Worm (Caenorhabditis elegans) whole organism, young adult: ENCODE data around the gene B0303.7.
A peak's percentile ranks its signal among the peaks of the same experiment; 100 is the strongest.

Experiments used
- B0035.1 ChIP-seq: sonication (generic microtip); optimal IDR thresholded peaks from 2 replicates; lab custom pipeline; 2016; ENCODE audit warnings: missing genetic modification characterization, mild to moderate bottlenecking, missing compliant biosample characterization, missing genotype, missing genetic modification reagents
- B0261.1 ChIP-seq: sonication (generic microtip); optimal IDR thresholded peaks from 2 replicates; lab custom pipeline; 2016; ENCODE audit warnings: mild to moderate bottlenecking, missing genetic modification characterization, moderate library complexity, missing compliant biosample characterization
- C06A6.2 ChIP-seq: fragments of 200-800 bp; sonication (Bioruptor generic); conservative IDR thresholded peaks from 2 replicates; pipeline ENCODE4 v1.3.6; 2022; ENCODE audit warnings: missing genetic modification characterization, missing compliant biosample characterization
- C17E4.6 ChIP-seq: fragments of 200-800 bp; sonication (Bioruptor generic); IDR thresholded peaks from 2 replicates; pipeline ENCODE4 v1.3.6; 2022; ENCODE audit warnings: missing genetic modification reagents, missing genetic modification characterization, missing compliant biosample characterization
- F23B12.7 ChIP-seq: sonication (generic microtip); optimal IDR thresholded peaks from 2 replicates; lab custom pipeline; 2017; ENCODE audit warnings: missing genetic modification characterization, mild to moderate bottlenecking, missing compliant biosample characterization, antibody characterized with exemption, moderate library complexity; ENCODE audit not compliant: insufficient read depth
- F39B2.1 ChIP-seq: fragments of 200-800 bp; sonication (Bioruptor generic); IDR thresholded peaks from 2 replicates; pipeline ENCODE4 v1.3.6; 2022; ENCODE audit warnings: missing genetic modification reagents, missing genetic modification characterization, missing compliant biosample characterization
- F55B11.4 ChIP-seq: sonication (generic microtip); optimal IDR thresholded peaks from 2 replicates; lab custom pipeline; 2016; ENCODE audit warnings: missing compliant biosample characterization, missing genetic modification characterization, borderline replicate concordance; ENCODE audit not compliant: insufficient read depth
- F57C9.4 ChIP-seq: sonication (generic microtip); optimal IDR thresholded peaks from 2 replicates; lab custom pipeline; 2017; ENCODE audit warnings: mild to moderate bottlenecking, missing genetic modification characterization, missing compliant biosample characterization
- K12H6.12 ChIP-seq: fragments of 200-800 bp; sonication (Bioruptor generic); optimal IDR thresholded peaks from 2 replicates; lab custom pipeline; 2018; ENCODE audit warnings: mild to moderate bottlenecking, missing genetic modification characterization, missing compliant biosample characterization
- T07F8.4 ChIP-seq: sonication (generic microtip); optimal IDR thresholded peaks from 2 replicates; lab custom pipeline; 2016; ENCODE audit warnings: mild to moderate bottlenecking, missing genetic modification characterization, moderate library complexity, missing compliant biosample characterization
- Y53G8AR.9 ChIP-seq: fragments of 200-800 bp; sonication (Bioruptor generic); conservative IDR thresholded peaks from 2 replicates; pipeline ENCODE4 v1.3.6; 2022; ENCODE audit warnings: missing genetic modification reagents, missing genetic modification characterization, missing compliant biosample characterization
- Y79H2A.3 ChIP-seq: fragments of 200-800 bp; sonication (Bioruptor generic); conservative IDR thresholded peaks from 2 replicates; pipeline ENCODE4 v1.3.6; 2022; ENCODE audit warnings: missing genetic modification reagents, missing genetic modification characterization, missing compliant biosample characterization
- Y95B8A.8 ChIP-seq: fragments of 200-800 bp; sonication (Bioruptor generic); IDR thresholded peaks from 2 replicates; pipeline ENCODE4 v1.3.6; 2022; ENCODE audit warnings: missing genetic modification reagents, missing genetic modification characterization, missing compliant biosample characterization
- aptf-2 ChIP-seq: fragments of 200-800 bp; sonication (Bioruptor generic); conservative IDR thresholded peaks from 2 replicates; pipeline ENCODE4 v1.3.6; 2022; ENCODE audit warnings: missing genetic modification reagents, missing genetic modification characterization, missing compliant biosample characterization
- attf-6 ChIP-seq: fragments of 200-800 bp; sonication (Bioruptor generic); IDR thresholded peaks from 2 replicates; pipeline ENCODE4 v1.3.6; 2022; ENCODE audit warnings: missing genetic modification reagents, missing genetic modification characterization, missing compliant biosample characterization
- bed-2 ChIP-seq: fragments of 200-800 bp; sonication (Bioruptor generic); IDR thresholded peaks from 2 replicates; pipeline ENCODE4 v1.3.6; 2022; ENCODE audit warnings: missing genetic modification reagents, missing genetic modification characterization, missing compliant biosample characterization
- cebp-1 ChIP-seq, 2 experiments: fragments of 200-800 bp in 1 of 2; sonication (Bioruptor generic) in 1 of 2; sonication (generic microtip) in 1 of 2; IDR thresholded peaks in 1 of 2; optimal IDR thresholded peaks in 1 of 2; 2 replicates each; pipeline versions ENCODE4 v1.3.6 to Lab custom; 2017 to 2022; ENCODE audit warnings: missing compliant biosample characterization in 2 of 2, missing genetic modification characterization in 2 of 2, mild to moderate bottlenecking in 1 of 2, missing genetic modification reagents in 1 of 2, moderate library complexity in 1 of 2
- ceh-27 ChIP-seq: fragments of 200-800 bp; sonication (Bioruptor generic); optimal IDR thresholded peaks from 2 replicates; lab custom pipeline; 2018; ENCODE audit warnings: mild to moderate bottlenecking, missing genetic modification characterization, moderate library complexity, missing compliant biosample characterization
- chd-7 ChIP-seq: sonication (generic microtip); optimal IDR thresholded peaks from 2 replicates; lab custom pipeline; 2016; ENCODE audit warnings: mild to moderate bottlenecking, missing genetic modification characterization, moderate library complexity, missing compliant biosample characterization
- dox-1 ChIP-seq: fragments of 200-800 bp; sonication (Bioruptor generic); IDR thresholded peaks from 2 replicates; pipeline ENCODE4 v1.3.6; 2022; ENCODE audit warnings: missing genetic modification reagents, missing genetic modification characterization, missing compliant biosample characterization
- dpl-1 ChIP-seq: fragments of 150-350 bp; optimal IDR thresholded peaks from 2 replicates; lab custom pipeline; 2014; ENCODE audit warnings: missing biosample characterization, missing genetic modification reagents, missing genetic modification characterization
- fkh-3 ChIP-seq: sonication (generic microtip); optimal IDR thresholded peaks from 2 replicates; lab custom pipeline; 2016; ENCODE audit warnings: mild to moderate bottlenecking, missing genetic modification characterization, missing compliant biosample characterization
- hrde-1 ChIP-seq: sonication (generic microtip); optimal IDR thresholded peaks from 2 replicates; lab custom pipeline; 2016; ENCODE audit warnings: missing genetic modification characterization, mild to moderate bottlenecking, missing compliant biosample characterization, moderate library complexity, missing genotype, missing genetic modification reagents, borderline replicate concordance
- lag-1 ChIP-seq: fragments of 200-800 bp; sonication (Bioruptor generic); IDR thresholded peaks from 2 replicates; pipeline ENCODE4 v1.3.6; 2022; ENCODE audit warnings: missing genetic modification reagents, missing genetic modification characterization, missing compliant biosample characterization
- let-607 ChIP-seq, 2 experiments: fragments of 200-800 bp in 1 of 2; sonication (Bioruptor generic) in 1 of 2; sonication (generic microtip) in 1 of 2; optimal IDR thresholded peaks; 2 replicates each; lab custom pipeline; 2016 to 2018; ENCODE audit warnings: mild to moderate bottlenecking in 2 of 2, missing compliant biosample characterization in 2 of 2, missing genetic modification characterization in 2 of 2, moderate library complexity in 2 of 2, missing genotype in 1 of 2
- lin-40 ChIP-seq: sonication (generic microtip); optimal IDR thresholded peaks from 2 replicates; lab custom pipeline; 2016; ENCODE audit warnings: missing genetic modification characterization, mild to moderate bottlenecking, missing compliant biosample characterization, missing genotype, missing genetic modification reagents
- lin-54 ChIP-seq: fragments of 200-800 bp; sonication (Bioruptor generic); optimal IDR thresholded peaks from 2 replicates; lab custom pipeline; 2018; ENCODE audit warnings: mild to moderate bottlenecking, missing genetic modification characterization, missing compliant biosample characterization
- nhr-80 ChIP-seq: sonication (generic microtip); optimal IDR thresholded peaks from 2 replicates; lab custom pipeline; 2016; ENCODE audit warnings: missing genetic modification characterization, missing compliant biosample characterization
- nhr-90 ChIP-seq: sonication (generic microtip); optimal IDR thresholded peaks from 2 replicates; lab custom pipeline; 2016; ENCODE audit warnings: missing genotype, mild to moderate bottlenecking, missing genetic modification characterization, missing compliant biosample characterization
- pha-4 ChIP-seq: fragments of 150-350 bp; sonication (generic microtip); optimal IDR thresholded peaks from 2 replicates; lab custom pipeline; 2014; ENCODE audit warnings: missing biosample characterization, missing genetic modification reagents, missing genetic modification characterization
- rcor-1 ChIP-seq: fragments of 200-800 bp; sonication (Bioruptor generic); IDR thresholded peaks from 2 replicates; pipeline ENCODE4 v1.3.6; 2022; ENCODE audit warnings: missing genetic modification reagents, missing genetic modification characterization, missing compliant biosample characterization
- repo-1 ChIP-seq: sonication (generic microtip); optimal IDR thresholded peaks from 2 replicates; lab custom pipeline; 2017; ENCODE audit warnings: mild to moderate bottlenecking, missing genetic modification characterization, missing compliant biosample characterization
- snpc-1.1 ChIP-seq: sonication (generic microtip); optimal IDR thresholded peaks from 2 replicates; lab custom pipeline; 2017; ENCODE audit warnings: missing genetic modification characterization, mild to moderate bottlenecking, missing compliant biosample characterization, antibody characterized with exemption, moderate library complexity, missing genotype, missing genetic modification reagents; ENCODE audit not compliant: insufficient read depth
- snpc-1.3 ChIP-seq: sonication (generic microtip); optimal IDR thresholded peaks from 2 replicates; lab custom pipeline; 2017; ENCODE audit warnings: missing genetic modification characterization, mild to moderate bottlenecking, missing compliant biosample characterization, antibody characterized with exemption, moderate library complexity, missing genotype, missing genetic modification reagents; ENCODE audit not compliant: insufficient read depth
- somi-1 ChIP-seq: fragments of 200-800 bp; sonication (Bioruptor generic); optimal IDR thresholded peaks from 2 replicates; lab custom pipeline; 2018; ENCODE audit warnings: mild to moderate bottlenecking, missing genetic modification characterization, missing compliant biosample characterization
- unc-62 ChIP-seq: fragments of 150-350 bp; optimal IDR thresholded peaks from 2 replicates; lab custom pipeline; 2014; ENCODE audit warnings: missing biosample characterization, missing genetic modification reagents, missing genetic modification characterization
- zim-3 ChIP-seq: sonication (generic microtip); optimal IDR thresholded peaks from 2 replicates; lab custom pipeline; 2017; ENCODE audit warnings: mild to moderate bottlenecking, missing genetic modification characterization, moderate library complexity, missing compliant biosample characterization
- ztf-25 ChIP-seq: fragments of 200-800 bp; sonication (Bioruptor generic); IDR thresholded peaks from 2 replicates; pipeline ENCODE4 v1.3.6; 2022; ENCODE audit warnings: missing genetic modification reagents, missing genetic modification characterization, missing compliant biosample characterization
- ztf-3 ChIP-seq: fragments of 200-800 bp; sonication (Bioruptor generic); optimal IDR thresholded peaks from 2 replicates; lab custom pipeline; 2018; ENCODE audit warnings: mild to moderate bottlenecking, missing genetic modification characterization, missing compliant biosample characterization

B0303.7 gene

DNA sequence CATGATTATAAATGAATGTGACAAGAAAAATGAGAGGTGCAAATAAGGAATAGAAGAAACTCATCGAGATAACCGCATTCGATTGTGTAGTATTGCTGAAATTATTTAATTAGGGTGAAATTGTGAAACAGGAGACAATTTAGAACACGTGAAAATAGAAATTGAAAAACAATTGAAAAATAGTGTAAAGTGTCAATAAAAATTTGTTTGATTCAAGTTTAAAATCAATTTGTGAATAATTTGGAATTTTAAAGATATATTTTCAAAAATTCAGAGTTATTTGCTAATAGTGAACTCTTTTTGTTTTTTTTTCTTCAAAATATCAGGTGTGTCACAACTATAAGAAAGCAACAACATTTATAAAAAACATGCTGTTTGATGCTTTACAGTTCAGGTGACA is 37.9 kb downstream of the B0303.7 start, which contains the start of gene ZK370.4:
Gene ZK370.4, minus strand, starts transcription at position 101 of the 400 bp plus-strand sequence.
- TF ChIP-seq cebp-1 (GFP tag; IDR thresholded peaks at IDR 0.05; lab: Robert Waterston, UW) (no peak), cebp-1 (tag; optimal IDR thresholded peaks at IDR 0.05; lab: Kevin White, UChicago) (no peak), ztf-25 (GFP tag; lab: Robert Waterston, UW) (no peak), Y79H2A.3 (GFP tag; lab: Robert Waterston, UW) (no peak), ztf-3 (GFP tag; lab: Kevin White, UChicago) (no peak), F39B2.1 (GFP tag; lab: Robert Waterston, UW) (no peak), C17E4.6 (GFP tag; lab: Robert Waterston, UW) (no peak), lag-1 (GFP tag; lab: Robert Waterston, UW) (no peak), Y95B8A.8 (GFP tag; lab: Robert Waterston, UW) (no peak), T07F8.4 (tag; lab: Kevin White, UChicago) (no peak), chd-7 (no peak), attf-6 (GFP tag; lab: Robert Waterston, UW) (no peak)

- peak; percentile 8 for TF ChIP-seq somi-1
- TF ChIP-seq zim-3 (tag; lab: Kevin White, UChicago) = no peak
- peak; percentile 49; the same call in 1 of the 2 replicates for TF ChIP-seq C06A6.2
- TF ChIP-seq B0035.1 (tag; lab: Kevin White, UChicago) = no peak
Observed at ce11 chrIII:8731973-8732372, 38.6 kb downstream of the B0303.7 start.

DNA sequence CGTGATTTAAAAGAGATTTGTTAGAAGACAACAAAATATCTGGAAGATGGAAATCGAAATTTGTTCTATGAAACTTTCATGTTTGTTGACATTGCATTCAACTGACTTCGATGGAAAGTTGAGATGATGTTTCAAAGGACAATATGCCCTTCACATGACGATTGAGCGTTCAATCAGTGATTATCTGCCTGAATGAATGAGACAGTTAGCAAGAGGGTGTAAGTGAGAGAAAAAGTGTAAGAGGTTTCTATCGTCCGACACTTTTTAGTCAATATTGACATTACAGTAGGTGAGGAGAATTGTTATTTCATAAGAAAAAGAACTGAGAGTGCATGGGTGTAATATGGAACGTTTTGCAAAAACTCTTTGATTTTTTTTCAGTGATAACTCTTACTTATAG is 39.8 kb downstream of the B0303.7 start:
- peak; percentile 26 for TF ChIP-seq somi-1
- TF ChIP-seq F57C9.4 (tag; lab: Kevin White, UChicago) = no peak
- peak; percentile 36; the same call in 1 of the 2 replicates for TF ChIP-seq cebp-1 (GFP tag; IDR thresholded peaks at IDR 0.05; lab: Robert Waterston, UW)
- peak; percentile 54 for TF ChIP-seq cebp-1 (tag; optimal IDR thresholded peaks at IDR 0.05; lab: Kevin White, UChicago)
- no peak for TF ChIP-seq ztf-3 (GFP tag; lab: Kevin White, UChicago)
- no peak for TF ChIP-seq repo-1 (tag; lab: Kevin White, UChicago)
- TF ChIP-seq F55B11.4 (tag; lab: Kevin White, UChicago) = no peak
- no peak for TF ChIP-seq dox-1
- no peak for TF ChIP-seq C17E4.6 (GFP tag; lab: Robert Waterston, UW)
- TF ChIP-seq hrde-1 (tag; lab: Kevin White, UChicago) = no peak
- peak; percentile 70 for TF ChIP-seq pha-4 (tag; lab: Kevin White, UChicago)
- TF ChIP-seq ztf-25 (GFP tag; lab: Robert Waterston, UW) = no peak
- no peak for TF ChIP-seq fkh-3 (tag; lab: Kevin White, UChicago)
- no peak for TF ChIP-seq Y53G8AR.9 (GFP tag; lab: Robert Waterston, UW)
- no peak for TF ChIP-seq rcor-1 (GFP tag; lab: Robert Waterston, UW)
- TF ChIP-seq lin-40 (tag; lab: Kevin White, UChicago) = no peak
- no peak for TF ChIP-seq aptf-2 (GFP tag; lab: Robert Waterston, UW)

DNA sequence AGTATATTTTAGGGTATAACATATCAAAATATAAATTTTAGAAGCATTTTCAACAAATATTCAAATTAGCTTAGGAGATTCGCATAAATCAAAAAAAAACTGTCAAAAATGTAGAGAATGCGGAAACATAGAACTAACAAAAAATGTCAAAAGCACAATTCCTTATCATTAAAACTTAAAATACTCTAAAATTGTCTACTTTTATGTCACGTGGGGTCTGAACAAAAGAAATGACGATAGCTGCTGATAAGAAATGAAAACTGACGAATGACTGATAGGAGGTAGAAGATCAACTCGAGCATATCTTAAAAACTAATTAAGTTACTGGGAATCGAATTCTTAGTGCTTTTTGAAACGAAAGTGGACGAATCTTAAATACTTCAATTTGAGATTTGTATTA is 40.2 kb downstream of the B0303.7 start:
- TF ChIP-seq ceh-27 = no peak
- no peak for TF ChIP-seq nhr-90 (tag; lab: Kevin White, UChicago)
- TF ChIP-seq repo-1 (tag; lab: Kevin White, UChicago) = no peak
- TF ChIP-seq dpl-1 (GFP tag; lab: Kevin White, UChicago) = no peak
- no peak for TF ChIP-seq K12H6.12
- TF ChIP-seq F23B12.7 (tag; lab: Kevin White, UChicago) = no peak
- no peak for TF ChIP-seq bed-2
- peak; percentile 1 for TF ChIP-seq snpc-1.3
- TF ChIP-seq lin-54 = peak; percentile 6
- no peak for TF ChIP-seq B0261.1 (tag; lab: Kevin White, UChicago)
- TF ChIP-seq nhr-80 (tag; lab: Kevin White, UChicago) = peak; percentile 35
- TF ChIP-seq unc-62 (GFP tag; lab: Kevin White, UChicago) = peak; percentile 55
- TF ChIP-seq snpc-1.1 = no peak
- TF ChIP-seq let-607 (tag; optimal IDR thresholded peaks at IDR 0.05; lab: Kevin White, UChicago) = peak in 1 of 2 experiments; percentile 42
